Worm (Caenorhabditis elegans) whole organism, early embryonic: ENCODE data around the gene K06H6.2.

Experiments used
- B0310.2 ChIP-seq: sonication (generic microtip); optimal IDR thresholded peaks from 2 replicates; lab custom pipeline; 2016; ENCODE audit warnings: mild to moderate bottlenecking, missing genetic modification characterization, missing compliant biosample characterization
- ama-1 ChIP-seq: fragments of 150-350 bp; optimal IDR thresholded peaks from 2 replicates; lab custom pipeline; 2014
- ets-7 ChIP-seq: sonication (generic microtip); optimal IDR thresholded peaks from 2 replicates; lab custom pipeline; 2016; ENCODE audit warnings: missing genotype, missing genetic modification characterization, missing compliant biosample characterization
- flt-1 ChIP-seq: fragments of 200-800 bp; sonication (Bioruptor generic); IDR thresholded peaks from 2 replicates; pipeline ENCODE4 v1.3.6; 2022; ENCODE audit warnings: missing genetic modification characterization, missing compliant biosample characterization
- hmbx-1 ChIP-seq: sonication (generic microtip); optimal IDR thresholded peaks from 2 replicates; lab custom pipeline; 2016; ENCODE audit warnings: mild to moderate bottlenecking, missing genetic modification characterization, missing compliant biosample characterization
- hmg-4 ChIP-seq: fragments of 200-800 bp; sonication (Bioruptor generic); optimal IDR thresholded peaks from 2 replicates; lab custom pipeline; 2018; ENCODE audit warnings: mild to moderate bottlenecking, missing genetic modification characterization, missing compliant biosample characterization
- hnd-1 ChIP-seq: sonication (generic microtip); optimal IDR thresholded peaks from 2 replicates; lab custom pipeline; 2016; ENCODE audit warnings: missing genetic modification characterization, missing compliant biosample characterization
- pes-1 ChIP-seq: fragments of 200-800 bp; sonication (Bioruptor generic); IDR thresholded peaks from 2 replicates; pipeline ENCODE4 v1.3.6; 2022; ENCODE audit warnings: missing genetic modification reagents, missing genetic modification characterization, missing compliant biosample characterization
- scrt-1 ChIP-seq: fragments of 200-800 bp; sonication (Bioruptor generic); IDR thresholded peaks from 2 replicates; pipeline ENCODE4 v1.3.6; 2022; ENCODE audit warnings: missing genetic modification characterization, missing compliant biosample characterization
- sea-1 ChIP-seq: fragments of 200-800 bp; sonication (Bioruptor generic); conservative IDR thresholded peaks from 2 replicates; pipeline ENCODE4 v1.3.6; 2022; ENCODE audit warnings: missing genetic modification characterization, missing compliant biosample characterization

ce11 chrV:597823-598222, 12.3 kb downstream of the K06H6.2 start:
- TF ChIP-seq ama-1 (lab: Kevin White, UChicago) (no peak), B0310.2 (no peak), hnd-1 (no peak), flt-1 (no peak), sea-1 (no peak), scrt-1 (GFP tag; lab: Robert Waterston, UW) (no peak), hmbx-1 (no peak), hmg-4 (GFP tag; lab: Kevin White, UChicago) (no peak), pes-1 (no peak), ets-7 (tag; lab: Kevin White, UChicago) (no peak)
